Worm (Caenorhabditis elegans): ENCODE results near the gene mrp-2.

- TF ChIP-seq sptf-1 (tag; optimal IDR thresholded peaks at IDR 0.05) (no peak), elt-3 (tag; optimal IDR thresholded peaks at IDR 0.05) (no peak), snpc-4 (tag; optimal IDR thresholded peaks at IDR 0.05) (no peak), lin-13 (tag; optimal IDR thresholded peaks at IDR 0.05) (no peak), ces-1 (GFP tag; optimal IDR thresholded peaks at IDR 0.05) (no peak), mls-2 (tag; optimal IDR thresholded peaks at IDR 0.05) (no peak), pha-4 (tag; optimal IDR thresholded peaks at IDR 0.05) (no peak), sem-2 (GFP tag; optimal IDR thresholded peaks at IDR 0.05) (no peak), nhr-76 (tag; optimal IDR thresholded peaks at IDR 0.05) (no peak), unc-39 (tag; optimal IDR thresholded peaks at IDR 0.05) (no peak), nhr-28 (tag; optimal IDR thresholded peaks at IDR 0.05) (no peak), mab-5 (tag; optimal IDR thresholded peaks at IDR 0.05) (no peak), ceh-83 (GFP tag; optimal IDR thresholded peaks at IDR 0.05) (no peak)
Measured at ce11 chrX:612783-613182, 40.3 kb upstream of the mrp-2 start.
